Fruit fly (Drosophila melanogaster) whole organism, embryonic: ENCODE results near the gene Indy.

Source experiments
- Aef1 ChIP-seq: fragments of 200-800 bp; sonication (Bioruptor generic); IDR thresholded peaks from 3 replicates; pipeline ENCODE4 v1.3.6; 2022; ENCODE audit warnings: missing biosample characterization, missing genetic modification characterization
- CG10431 ChIP-seq: fragments of 200-800 bp; sonication (Bioruptor generic); optimal IDR thresholded peaks from 3 replicates; lab custom pipeline; 2018; ENCODE audit warnings: missing biosample characterization, mild to moderate bottlenecking, missing genetic modification characterization
- CG10543 ChIP-seq: fragments of 200-800 bp; sonication (Bioruptor generic); optimal IDR thresholded peaks from 3 replicates; lab custom pipeline; 2017; ENCODE audit warnings: missing biosample characterization, mild to moderate bottlenecking, missing genetic modification characterization, moderate library complexity
- CG10959 ChIP-seq: fragments of 200-800 bp; sonication (Bioruptor generic); IDR thresholded peaks from 2 replicates; pipeline ENCODE4 v1.3.6; 2022; ENCODE audit warnings: missing biosample characterization, missing genetic modification characterization
- CG12236 ChIP-seq: fragments of 200-800 bp; sonication (Bioruptor generic); optimal IDR thresholded peaks from 2 replicates; lab custom pipeline; 2016; ENCODE audit warnings: missing biosample characterization, missing genetic modification characterization
- CG12769 ChIP-seq: fragments of 200-800 bp; sonication (Bioruptor generic); optimal IDR thresholded peaks from 2 replicates; lab custom pipeline; 2019; ENCODE audit warnings: missing biosample characterization, mild to moderate bottlenecking, missing genetic modification characterization, moderate library complexity
- CG1529 ChIP-seq: fragments of 200-800 bp; sonication (Bioruptor generic); optimal IDR thresholded peaks from 3 replicates; lab custom pipeline; 2018; ENCODE audit warnings: missing biosample characterization, missing genetic modification characterization
- CG17385 ChIP-seq: fragments of 200-800 bp; sonication (Bioruptor generic); optimal IDR thresholded peaks from 3 replicates; lab custom pipeline; 2018; ENCODE audit warnings: missing biosample characterization, mild to moderate bottlenecking, missing genetic modification characterization
- CG17829 ChIP-seq: fragments of 200-800 bp; optimal IDR thresholded peaks from 2 replicates; lab custom pipeline; 2019; ENCODE audit warnings: missing biosample characterization, mild to moderate bottlenecking, missing genetic modification characterization, moderate library complexity
- CG34422 ChIP-seq: fragments of 200-800 bp; sonication (Bioruptor generic); IDR thresholded peaks from 3 replicates; pipeline ENCODE4 v1.3.6; 2022; ENCODE audit warnings: missing biosample characterization, missing genetic modification characterization
- CG4404 ChIP-seq: fragments of 200-800 bp; sonication (Bioruptor generic); IDR thresholded peaks from 2 replicates; pipeline ENCODE4 v1.3.6; 2022; ENCODE audit warnings: missing biosample characterization, missing genetic modification characterization
- CoRest ChIP-seq: fragments of 200-800 bp; sonication (Bioruptor generic); optimal IDR thresholded peaks from 3 replicates; lab custom pipeline; 2018; ENCODE audit warnings: missing biosample characterization, mild to moderate bottlenecking, missing genetic modification characterization, moderate library complexity
- D19A ChIP-seq: fragments of 200-800 bp; optimal IDR thresholded peaks from 3 replicates; lab custom pipeline; 2019; ENCODE audit warnings: missing biosample characterization, mild to moderate bottlenecking, missing genetic modification characterization, moderate library complexity
- Dip2 ChIP-seq: fragments of 200-800 bp; sonication (Bioruptor generic); IDR thresholded peaks from 2 replicates; pipeline ENCODE4 v1.3.6; 2022; ENCODE audit warnings: missing biosample characterization, missing genetic modification characterization
- Dll ChIP-seq: fragments of 200-800 bp; sonication (Bioruptor generic); IDR thresholded peaks from 4 replicates; pipeline ENCODE4 v1.3.6; 2022; ENCODE audit warnings: missing biosample characterization, missing genetic modification characterization; ENCODE audit not compliant: partially characterized antibody
- Drgx ChIP-seq: fragments of 200-800 bp; sonication (Bioruptor generic); IDR thresholded peaks from 2 replicates; pipeline ENCODE4 v1.3.6; 2022; ENCODE audit warnings: missing biosample characterization, missing genetic modification characterization
- Fer3 ChIP-seq: fragments of 200-800 bp; sonication (Bioruptor generic); optimal IDR thresholded peaks from 2 replicates; lab custom pipeline; 2018; ENCODE audit warnings: missing biosample characterization, mild to moderate bottlenecking, missing genetic modification characterization, moderate library complexity
- Hmr ChIP-seq: fragments of 200-800 bp; sonication (Bioruptor generic); optimal IDR thresholded peaks from 3 replicates; lab custom pipeline; 2017; ENCODE audit warnings: mild to moderate bottlenecking, missing biosample characterization, missing genetic modification reagents, missing genetic modification characterization
- Hr3 ChIP-seq: fragments of 200-800 bp; sonication (Bioruptor generic); optimal IDR thresholded peaks from 3 replicates; lab custom pipeline; 2016; ENCODE audit warnings: missing biosample characterization, missing genetic modification characterization
- Jarid2 ChIP-seq: fragments of 200-800 bp; sonication (Bioruptor generic); optimal IDR thresholded peaks from 3 replicates; lab custom pipeline; 2017; ENCODE audit warnings: mild to moderate bottlenecking, missing biosample characterization, missing genetic modification reagents, missing genetic modification characterization
- MESR4 ChIP-seq: fragments of 200-800 bp; sonication (Bioruptor generic); optimal IDR thresholded peaks from 2 replicates; lab custom pipeline; 2018; ENCODE audit warnings: missing biosample characterization, mild to moderate bottlenecking, missing genetic modification characterization, moderate library complexity
- Med ChIP-seq: fragments of 200-800 bp; sonication (Bioruptor generic); peaks from one replicate; lab custom pipeline; 2016; ENCODE audit warnings: missing biosample characterization, missing genetic modification characterization, mild to moderate bottlenecking, inconsistent platforms, moderate library complexity
- NFAT ChIP-seq: fragments of 200-800 bp; sonication (Bioruptor generic); IDR thresholded peaks from 2 replicates; pipeline ENCODE4 v1.3.6; 2022; ENCODE audit warnings: missing biosample characterization, missing genetic modification characterization
- Pdp1 ChIP-seq, 2 experiments: fragments of 200-800 bp; sonication (Bioruptor generic); optimal IDR thresholded peaks; 3 replicates each; lab custom pipeline; 2016; ENCODE audit warnings: missing biosample characterization in 2 of 2, missing genetic modification characterization in 2 of 2, mild to moderate bottlenecking in 1 of 2, moderate library complexity in 1 of 2
- Ptx1 ChIP-seq: fragments of 200-800 bp; sonication (Bioruptor generic); IDR thresholded peaks from 2 replicates; pipeline ENCODE4 v1.3.6; 2022; ENCODE audit warnings: missing biosample characterization, missing genetic modification characterization
- Taf1 ChIP-seq: fragments of 200-800 bp; sonication (Bioruptor generic); IDR thresholded peaks from 2 replicates; pipeline ENCODE4 v1.3.6; 2022; ENCODE audit warnings: missing biosample characterization, missing genetic modification characterization
- Trl ChIP-seq, 3 experiments: fragments of >200 bp in 2 of 3; fragments of 200-800 bp in 1 of 3; sonication (Bioruptor generic) in 1 of 3; optimal IDR thresholded peaks; 2 replicates in 1 of 3; 3 replicates in 2 of 3; lab custom pipeline; 2016 to 2017; ENCODE audit warnings: missing biosample characterization in 1 of 3, missing genetic modification characterization in 1 of 3
- Vsx1 ChIP-seq: fragments of 200-800 bp; sonication (Bioruptor generic); optimal IDR thresholded peaks from 2 replicates; lab custom pipeline; 2017; ENCODE audit warnings: missing biosample characterization, mild to moderate bottlenecking, missing genetic modification characterization, missing genetic modification reagents
- YL-1 ChIP-seq: fragments of 200-800 bp; sonication (Bioruptor generic); optimal IDR thresholded peaks from 3 replicates; lab custom pipeline; 2017; ENCODE audit warnings: missing biosample characterization, mild to moderate bottlenecking, missing genetic modification characterization
- cg ChIP-seq: fragments of 200-800 bp; sonication (Bioruptor generic); optimal IDR thresholded peaks from 3 replicates; lab custom pipeline; 2019; ENCODE audit warnings: missing biosample characterization, mild to moderate bottlenecking, missing genetic modification characterization, moderate library complexity
- chinmo ChIP-seq: fragments of 200-800 bp; sonication (Bioruptor generic); IDR thresholded peaks from 4 replicates; pipeline ENCODE4 v1.3.6; 2022; ENCODE audit warnings: missing biosample characterization, missing genetic modification characterization; ENCODE audit not compliant: partially characterized antibody
- crol ChIP-seq: fragments of 200-800 bp; sonication (Bioruptor generic); IDR thresholded peaks from 2 replicates; pipeline ENCODE4 v1.3.6; 2022; ENCODE audit warnings: missing biosample characterization, missing genetic modification characterization
- ftz-f1 ChIP-seq: fragments of 200-800 bp; sonication (Bioruptor generic); optimal IDR thresholded peaks from 2 replicates; lab custom pipeline; 2016; ENCODE audit warnings: missing biosample characterization, missing genetic modification characterization
- lola ChIP-seq, 3 experiments: fragments of >200 bp in 2 of 3; fragments of 200-800 bp in 1 of 3; sonication (Bioruptor generic) in 1 of 3; optimal IDR thresholded peaks; 2 replicates each; lab custom pipeline; 2017 to 2019; ENCODE audit warnings: missing biosample characterization in 3 of 3, missing genetic modification characterization in 3 of 3, mild to moderate bottlenecking in 1 of 3, moderate library complexity in 1 of 3
- nau ChIP-seq: fragments of 200-800 bp; sonication (Bioruptor generic); optimal IDR thresholded peaks from 3 replicates; lab custom pipeline; 2017; ENCODE audit warnings: missing biosample characterization, mild to moderate bottlenecking, missing genetic modification characterization, missing genetic modification reagents
- nom ChIP-seq: fragments of 200-800 bp; sonication (Bioruptor generic); optimal IDR thresholded peaks from 2 replicates; lab custom pipeline; 2017; ENCODE audit warnings: missing biosample characterization, missing genetic modification characterization, mild to moderate bottlenecking, moderate library complexity, missing genetic modification reagents
- ro ChIP-seq: fragments of 200-800 bp; sonication (Bioruptor generic); IDR thresholded peaks from 2 replicates; pipeline ENCODE4 v1.3.6; 2022; ENCODE audit warnings: missing biosample characterization, missing genetic modification characterization
- scrt ChIP-seq: fragments of 200-800 bp; sonication (Bioruptor generic); optimal IDR thresholded peaks from 2 replicates; lab custom pipeline; 2018; ENCODE audit warnings: missing biosample characterization, mild to moderate bottlenecking, missing genetic modification characterization, moderate library complexity
- sd ChIP-seq: fragments of 200-800 bp; sonication (Bioruptor generic); optimal IDR thresholded peaks from 3 replicates; lab custom pipeline; 2018; ENCODE audit warnings: missing biosample characterization, mild to moderate bottlenecking, missing genetic modification characterization, moderate library complexity
- so ChIP-seq: fragments of 200-800 bp; sonication (Bioruptor generic); IDR thresholded peaks from 3 replicates; pipeline ENCODE4 v1.3.6; 2022; ENCODE audit warnings: missing biosample characterization, missing genetic modification characterization
- sqz ChIP-seq: fragments of 200-800 bp; sonication (Bioruptor generic); optimal IDR thresholded peaks from 3 replicates; lab custom pipeline; 2018; ENCODE audit warnings: missing biosample characterization, mild to moderate bottlenecking, missing genetic modification characterization
- sug ChIP-seq: fragments of 200-800 bp; optimal IDR thresholded peaks from 2 replicates; lab custom pipeline; 2019; ENCODE audit warnings: missing biosample characterization, mild to moderate bottlenecking, missing genetic modification characterization, moderate library complexity
- trh ChIP-seq: fragments of 200-800 bp; sonication (Bioruptor generic); optimal IDR thresholded peaks from 2 replicates; lab custom pipeline; 2016; ENCODE audit warnings: missing biosample characterization, missing genetic modification characterization

Gene Indy

DNA sequence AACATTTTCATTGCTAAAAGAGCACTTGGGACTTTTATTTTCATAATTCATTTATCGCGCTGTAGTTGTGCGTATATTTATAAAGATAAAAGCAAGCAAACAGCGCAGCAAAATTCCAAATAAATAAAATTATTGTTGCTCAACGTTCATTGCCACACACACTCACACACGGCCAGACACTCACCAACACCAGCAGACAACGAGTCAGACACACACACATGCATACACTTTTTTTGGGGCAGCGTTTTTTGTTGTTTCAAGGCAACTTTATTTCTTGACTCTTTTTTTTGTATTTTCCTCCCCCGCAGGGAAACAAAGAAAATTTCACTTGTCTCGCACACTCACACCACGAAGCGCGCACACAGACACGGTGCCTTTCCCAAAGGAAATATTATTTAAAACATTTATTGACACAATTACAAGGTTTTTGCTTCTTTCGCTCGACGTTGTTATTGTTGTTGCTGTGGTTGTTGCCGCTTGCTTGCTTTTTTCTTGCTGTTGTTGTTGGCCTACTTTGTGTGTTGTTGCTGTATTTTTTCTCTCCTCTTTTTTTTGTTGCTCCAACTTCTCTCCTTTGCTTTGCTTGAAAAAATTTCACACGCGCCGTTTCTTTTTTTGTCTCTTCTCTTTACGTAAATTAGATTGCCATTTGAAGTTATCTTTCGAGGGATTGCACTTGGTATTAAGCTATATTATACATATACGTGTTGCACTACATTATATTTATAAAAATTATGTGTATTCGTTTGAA is 26.0 kb downstream of the Indy start (continued):
- peak; percentile 47 for TF ChIP-seq MESR4 (GFP tag; lab: Kevin White, UChicago)
- 0 out of 3 replicates have a peak, but pooled peaks have one; percentile 16 for TF ChIP-seq so (GFP tag; lab: Robert Waterston, UW)
- TF ChIP-seq Ptx1 (GFP tag; lab: Robert Waterston, UW): no peak
- peak; percentile 23 for TF ChIP-seq Vsx1 (GFP tag; lab: Kevin White, UChicago)
- peak; percentile 37; the same call in 1 of the 3 replicates for TF ChIP-seq CG34422 (GFP tag; lab: Robert Waterston, UW)
- TF ChIP-seq ro: no peak
- peak; percentile 19 for TF ChIP-seq D19A (tag; lab: Kevin White, UChicago)
- peak; percentile 72 for TF ChIP-seq sug
- TF ChIP-seq CG12769 (tag; lab: Kevin White, UChicago): peak; percentile 24
- peak; percentile 3 for TF ChIP-seq scrt (GFP tag; lab: Kevin White, UChicago)
- TF ChIP-seq YL-1 (GFP tag; lab: Kevin White, UChicago): peak; percentile 42
- no peak for TF ChIP-seq CoRest
- no peak for TF ChIP-seq CG12236 (GFP tag; lab: Kevin White, UChicago)
- TF ChIP-seq CG1529 (GFP tag; lab: Kevin White, UChicago): peak; percentile 2
- TF ChIP-seq CG17829: no peak
- TF ChIP-seq lola (GFP tag; optimal IDR thresholded peaks at IDR 0.05; lab: Kevin White, UChicago): peak in 1 of 3 experiments; percentile 32
- TF ChIP-seq Drgx (GFP tag; lab: Robert Waterston, UW): peak; percentile 50
- no peak for TF ChIP-seq CG10959
- TF ChIP-seq Aef1 (GFP tag; lab: Robert Waterston, UW): peak; percentile 41; the same call in 2 of the 3 replicates
- peak; percentile 6 for TF ChIP-seq CG10543 (GFP tag; lab: Kevin White, UChicago)
- peak; percentile 57 for TF ChIP-seq Jarid2 (GFP tag; lab: Kevin White, UChicago)
- peak; percentile 90 for TF ChIP-seq nom
- peak; percentile 73; the same call in 1 of the 4 replicates for TF ChIP-seq chinmo
- TF ChIP-seq nau: no peak
- peak; percentile 98 for TF ChIP-seq sqz
- TF ChIP-seq CG4404 (GFP tag; lab: Robert Waterston, UW): no peak
- no peak for TF ChIP-seq NFAT (GFP tag; lab: Robert Waterston, UW)
- TF ChIP-seq Taf1: no peak
- TF ChIP-seq Fer3 (tag; lab: Kevin White, UChicago): no peak
- TF ChIP-seq cg (GFP tag; lab: Kevin White, UChicago): peak; percentile 91
- no peak for TF ChIP-seq CG10431
- TF ChIP-seq CG17385 (GFP tag; lab: Kevin White, UChicago): peak; percentile 38
- 0 out of 2 replicates have a peak, but pooled peaks have one; percentile 28 for TF ChIP-seq crol (GFP tag; lab: Robert Waterston, UW)
- 0 out of 4 replicates have a peak, but pooled peaks have one; percentile 11 for TF ChIP-seq Dll (GFP tag; lab: Robert Waterston, UW)
- TF ChIP-seq Trl (optimal IDR thresholded peaks at IDR 0.05; lab: Kevin White, UChicago): peak; percentile 20 to 58
- TF ChIP-seq Trl (GFP tag; optimal IDR thresholded peaks at IDR 0.05; lab: Kevin White, UChicago): no peak
- no peak for TF ChIP-seq Dip2
- no peak for TF ChIP-seq trh
- peak; percentile 64 for TF ChIP-seq sd (tag; lab: Kevin White, UChicago)
- peak in 1 of 2 experiments; percentile 47 for TF ChIP-seq Pdp1 (GFP tag; optimal IDR thresholded peaks at IDR 0.05; lab: Kevin White, UChicago)
- peak; percentile 80 for TF ChIP-seq Med
- TF ChIP-seq Hr3: peak; percentile 21
- TF ChIP-seq ftz-f1 (GFP tag; lab: Kevin White, UChicago): peak; percentile 99
- no peak for TF ChIP-seq Hmr (GFP tag; lab: Kevin White, UChicago)
